Fruit fly (Drosophila melanogaster): ENCODE data around the gene Cip4.

- TF ChIP-seq Gug (GFP tag; IDR thresholded peaks at IDR 0.05), result no peak
- no peak for TF ChIP-seq dac (GFP tag; optimal IDR thresholded peaks at IDR 0.05)
- no peak for TF ChIP-seq Sox102F (GFP tag; optimal IDR thresholded peaks at IDR 0.05)
- no peak for TF ChIP-seq CG16779 (tag; optimal IDR thresholded peaks at IDR 0.05)
Observed at dm6 chr3L:4357705-4358131, 6.2 kb downstream of the Cip4 start.

All from whole organism, prepupa.